Worm (Caenorhabditis elegans) whole organism, mixed stage, embryonic: ENCODE results near the gene F42H10.6.

Source experiments
- M03D4.4 ChIP-seq: sonication (generic microtip); optimal IDR thresholded peaks from 2 replicates; lab custom pipeline; 2017; ENCODE audit warnings: mild to moderate bottlenecking, missing genetic modification characterization, missing compliant biosample characterization
- bed-3 ChIP-seq: fragments of 200-800 bp; sonication (Bioruptor generic); optimal IDR thresholded peaks from 3 replicates; lab custom pipeline; 2018; ENCODE audit warnings: mild to moderate bottlenecking, missing genetic modification characterization, moderate library complexity, missing compliant biosample characterization
- blmp-1 ChIP-seq: fragments of 150-350 bp; optimal IDR thresholded peaks from 2 replicates; lab custom pipeline; 2014; ENCODE audit warnings: missing biosample characterization, missing genetic modification characterization
- ceh-39 ChIP-seq: fragments of 150-350 bp; optimal IDR thresholded peaks from 2 replicates; lab custom pipeline; 2014; ENCODE audit warnings: missing biosample characterization, missing genetic modification characterization
- ceh-43 ChIP-seq: fragments of 200-800 bp; sonication (Bioruptor generic); optimal IDR thresholded peaks from 2 replicates; lab custom pipeline; 2018; ENCODE audit warnings: mild to moderate bottlenecking, missing genetic modification characterization, moderate library complexity, missing compliant biosample characterization
- ceh-83 ChIP-seq: fragments of 200-800 bp; sonication (Bioruptor generic); optimal IDR thresholded peaks from 2 replicates; lab custom pipeline; 2018; ENCODE audit warnings: mild to moderate bottlenecking, missing genetic modification characterization, missing compliant biosample characterization
- ces-1 ChIP-seq: fragments of 150-350 bp; optimal IDR thresholded peaks from 2 replicates; lab custom pipeline; 2014; ENCODE audit warnings: missing biosample characterization, missing genetic modification reagents, missing genetic modification characterization
- cnd-1 ChIP-seq: fragments of 200-800 bp; sonication (Bioruptor generic); optimal IDR thresholded peaks from 2 replicates; lab custom pipeline; 2018; ENCODE audit warnings: mild to moderate bottlenecking, missing genetic modification characterization, missing compliant biosample characterization
- elt-1 ChIP-seq: sonication (generic microtip); optimal IDR thresholded peaks from 2 replicates; lab custom pipeline; 2017; ENCODE audit warnings: missing genetic modification characterization, mild to moderate bottlenecking, missing compliant biosample characterization, antibody characterized with exemption, moderate library complexity, borderline replicate concordance; ENCODE audit not compliant: insufficient read depth
- elt-3 ChIP-seq: fragments of 150-350 bp; optimal IDR thresholded peaks from 2 replicates; lab custom pipeline; 2014; ENCODE audit warnings: missing biosample characterization, missing genetic modification characterization
- flh-1 ChIP-seq: fragments of 200-800 bp; sonication (Bioruptor generic); optimal IDR thresholded peaks from 2 replicates; lab custom pipeline; 2018; ENCODE audit warnings: mild to moderate bottlenecking, missing genetic modification characterization, moderate library complexity, missing compliant biosample characterization
- ham-2 ChIP-seq: fragments of 200-800 bp; sonication (Bioruptor generic); optimal IDR thresholded peaks from 2 replicates; lab custom pipeline; 2018; ENCODE audit warnings: mild to moderate bottlenecking, missing genetic modification characterization, missing compliant biosample characterization
- hlh-1 ChIP-seq: fragments of 150-350 bp; optimal IDR thresholded peaks from 2 replicates; lab custom pipeline; 2014; ENCODE audit warnings: missing biosample characterization, missing genetic modification reagents, missing genetic modification characterization
- lin-13 ChIP-seq: fragments of 150-350 bp; optimal IDR thresholded peaks from 2 replicates; lab custom pipeline; 2014; ENCODE audit warnings: missing biosample characterization, missing genetic modification characterization
- lsy-2 ChIP-seq: fragments of 150-350 bp; optimal IDR thresholded peaks from 2 replicates; lab custom pipeline; 2014; ENCODE audit warnings: missing biosample characterization, missing genetic modification characterization
- mep-1 ChIP-seq: fragments of 150-350 bp; optimal IDR thresholded peaks from 2 replicates; lab custom pipeline; 2017; ENCODE audit warnings: missing biosample characterization, missing genetic modification reagents, missing genetic modification characterization, inconsistent platforms
- mls-2 ChIP-seq: sonication (generic microtip); optimal IDR thresholded peaks from 2 replicates; lab custom pipeline; 2016; ENCODE audit warnings: mild to moderate bottlenecking, missing genetic modification characterization, moderate library complexity, missing compliant biosample characterization
- nhr-12 ChIP-seq: fragments of 150-350 bp; optimal IDR thresholded peaks from 2 replicates; lab custom pipeline; 2014; ENCODE audit warnings: missing biosample characterization, missing genetic modification characterization
- nhr-237 ChIP-seq: fragments of 150-350 bp; optimal IDR thresholded peaks from 2 replicates; lab custom pipeline; 2014; ENCODE audit warnings: missing biosample characterization, missing genetic modification characterization
- nhr-28 ChIP-seq: fragments of 150-350 bp; optimal IDR thresholded peaks from 2 replicates; lab custom pipeline; 2014; ENCODE audit warnings: missing biosample characterization, missing genetic modification characterization
- nhr-76 ChIP-seq: sonication (generic microtip); optimal IDR thresholded peaks from 2 replicates; lab custom pipeline; 2017; ENCODE audit warnings: missing biosample characterization, missing genetic modification characterization
- sem-2 ChIP-seq: fragments of 200-800 bp; sonication (Bioruptor generic); optimal IDR thresholded peaks from 2 replicates; lab custom pipeline; 2018; ENCODE audit warnings: mild to moderate bottlenecking, missing genetic modification characterization, missing compliant biosample characterization
- sptf-1 ChIP-seq: sonication (generic microtip); optimal IDR thresholded peaks from 2 replicates; lab custom pipeline; 2017; ENCODE audit warnings: mild to moderate bottlenecking, missing genetic modification characterization, moderate library complexity, missing compliant biosample characterization
- tbx-8 ChIP-seq: fragments of 200-800 bp; sonication (Bioruptor generic); optimal IDR thresholded peaks from 2 replicates; lab custom pipeline; 2018; ENCODE audit warnings: mild to moderate bottlenecking, missing genetic modification characterization, moderate library complexity, missing compliant biosample characterization
- unc-120 ChIP-seq: sonication (generic microtip); optimal IDR thresholded peaks from 2 replicates; lab custom pipeline; 2017; ENCODE audit warnings: missing genetic modification characterization, missing compliant biosample characterization; ENCODE audit not compliant: poor library complexity, severe bottlenecking
- unc-39 ChIP-seq: fragments of 150-350 bp; optimal IDR thresholded peaks from 2 replicates; lab custom pipeline; 2014; ENCODE audit warnings: missing biosample characterization, missing genetic modification characterization
- unc-62 ChIP-seq: fragments of 150-350 bp; optimal IDR thresholded peaks from 2 replicates; lab custom pipeline; 2014; ENCODE audit warnings: missing biosample characterization, missing genetic modification reagents, missing genetic modification characterization
- zip-8 ChIP-seq: fragments of 150-350 bp; optimal IDR thresholded peaks from 2 replicates; lab custom pipeline; 2014; ENCODE audit warnings: missing biosample characterization, missing genetic modification characterization
- ztf-11 ChIP-seq: fragments of 150-350 bp; optimal IDR thresholded peaks from 2 replicates; lab custom pipeline; 2014; ENCODE audit warnings: missing biosample characterization, missing genetic modification characterization

The F42H10.6 gene

ce11 chrIII:8446534-8446933 lies 33.7 kb downstream of the F42H10.6 start, which contains the start of gene hsp-110:
Gene hsp-110 (minus strand): TSS chrIII:8446909.
- no peak for TF ChIP-seq lsy-2 (tag; lab: Kevin White, UChicago)
- no peak for TF ChIP-seq mls-2 (tag; lab: Kevin White, UChicago)
- no peak for TF ChIP-seq ceh-83 (GFP tag; lab: Kevin White, UChicago)
- TF ChIP-seq nhr-28, result no peak
- no peak for TF ChIP-seq lin-13
- TF ChIP-seq nhr-12 (tag; lab: Kevin White, UChicago), result no peak
- no peak for TF ChIP-seq sptf-1 (tag; lab: Kevin White, UChicago)
- TF ChIP-seq ham-2 (GFP tag; lab: Kevin White, UChicago), result no peak
- no peak for TF ChIP-seq sem-2
- no peak for TF ChIP-seq hlh-1

ce11 chrIII:8446061-8446460 lies 34.2 kb downstream of the F42H10.6 start:
- no peak for TF ChIP-seq blmp-1
- TF ChIP-seq nhr-237 (tag; lab: Kevin White, UChicago), result no peak
- TF ChIP-seq tbx-8 (GFP tag; lab: Kevin White, UChicago), result no peak
- TF ChIP-seq M03D4.4, result no peak
- no peak for TF ChIP-seq sptf-1 (tag; lab: Kevin White, UChicago)

- no peak for TF ChIP-seq ceh-83 (GFP tag; lab: Kevin White, UChicago)
- TF ChIP-seq ztf-11 (tag; lab: Kevin White, UChicago), result no peak
- TF ChIP-seq bed-3 (GFP tag; lab: Kevin White, UChicago), result no peak
- TF ChIP-seq nhr-28, result no peak
- TF ChIP-seq zip-8 (tag; lab: Kevin White, UChicago), result no peak
- no peak for TF ChIP-seq cnd-1
- no peak for TF ChIP-seq lsy-2 (tag; lab: Kevin White, UChicago)
- no peak for TF ChIP-seq elt-3 (tag; lab: Kevin White, UChicago)
- no peak for TF ChIP-seq unc-62 (GFP tag; lab: Kevin White, UChicago)
- no peak for TF ChIP-seq mls-2 (tag; lab: Kevin White, UChicago)
- TF ChIP-seq ceh-39 (tag; lab: Kevin White, UChicago), result no peak
- TF ChIP-seq elt-1 (tag; lab: Kevin White, UChicago), result no peak
- TF ChIP-seq unc-120 (tag; lab: Kevin White, UChicago), result no peak
- no peak for TF ChIP-seq ceh-43
- no peak for TF ChIP-seq flh-1
- TF ChIP-seq mep-1 (tag; lab: Kevin White, UChicago), result no peak
- no peak for TF ChIP-seq unc-39
- no peak for TF ChIP-seq M03D4.4
These were observed 35.7 kb downstream of the F42H10.6 start for ce11 chrIII:8444433-8445090.

ce11 chrIII:8443557-8444131 lies 36.6 kb downstream of the F42H10.6 start, which contains the start of gene ufbp-1:
Gene ufbp-1 (minus strand): TSS chrIII:8443607.
- TF ChIP-seq elt-1 (tag; lab: Kevin White, UChicago) (no peak), lsy-2 (tag; lab: Kevin White, UChicago) (peak; percentile 12)

- TF ChIP-seq M03D4.4 (no peak), flh-1 (no peak), lin-13 (no peak), sem-2 (no peak), nhr-76 (tag; lab: Kevin White, UChicago) (no peak), blmp-1 (no peak), elt-1 (tag; lab: Kevin White, UChicago) (no peak), hlh-1 (no peak), ces-1 (GFP tag; lab: Kevin White, UChicago) (no peak), unc-120 (tag; lab: Kevin White, UChicago) (no peak), nhr-237 (tag; lab: Kevin White, UChicago) (no peak), unc-39 (no peak), ceh-39 (tag; lab: Kevin White, UChicago) (no peak), ham-2 (GFP tag; lab: Kevin White, UChicago) (no peak)
- TF ChIP-seq, all 35 proteins: peak for 0
These were observed 40.9 kb downstream of the F42H10.6 start, which contains the start of gene pqn-96 for ce11 chrIII:8439312-8439711. Gene pqn-96 (minus strand): TSS chrIII:8439412.
